Worm (Caenorhabditis elegans) whole organism, L4 larva: ENCODE measurements around the gene cdd-1.

Experiments used
- F10B5.3 ChIP-seq: sonication (generic microtip); optimal IDR thresholded peaks from 2 replicates; lab custom pipeline; 2016; ENCODE audit warnings: mild to moderate bottlenecking, missing genetic modification characterization, missing compliant biosample characterization
- F37D6.2 ChIP-seq: sonication (generic microtip); optimal IDR thresholded peaks from 2 replicates; lab custom pipeline; 2016; ENCODE audit warnings: mild to moderate bottlenecking, missing genetic modification characterization, missing compliant biosample characterization
- F44E2.7 ChIP-seq: fragments of 200-800 bp; sonication (Bioruptor generic); IDR thresholded peaks from 2 replicates; pipeline ENCODE4 v2.1.2; 2022; ENCODE audit warnings: missing genetic modification characterization, missing compliant biosample characterization
- T20F7.1 ChIP-seq: fragments of 200-800 bp; sonication (Bioruptor generic); optimal IDR thresholded peaks from 2 replicates; lab custom pipeline; 2018; ENCODE audit warnings: mild to moderate bottlenecking, missing genetic modification characterization, missing compliant biosample characterization
- ZK337.2 ChIP-seq: fragments of 200-800 bp; sonication (Bioruptor generic); IDR thresholded peaks from 2 replicates; pipeline ENCODE4 v1.3.6; 2022; ENCODE audit warnings: missing genetic modification reagents, missing genetic modification characterization, missing compliant biosample characterization
- ZK546.5 ChIP-seq, 2 experiments: sonication (generic microtip); optimal IDR thresholded peaks; 2 replicates each; lab custom pipeline; 2017; ENCODE audit warnings: missing biosample characterization in 2 of 2, missing genetic modification characterization in 2 of 2
- arid-1 ChIP-seq: fragments of 200-800 bp; sonication (Bioruptor generic); conservative IDR thresholded peaks from 2 replicates; pipeline ENCODE4 v1.3.6; 2022; ENCODE audit warnings: missing genetic modification reagents, missing genetic modification characterization, missing compliant biosample characterization
- ceh-20 ChIP-seq: fragments of 200-800 bp; sonication (Bioruptor generic); IDR thresholded peaks from 2 replicates; pipeline ENCODE4 v1.3.6; 2022; ENCODE audit warnings: missing genetic modification reagents, missing genetic modification characterization, missing compliant biosample characterization
- ceh-28 ChIP-seq: fragments of 150-350 bp; optimal IDR thresholded peaks from 2 replicates; lab custom pipeline; 2014; ENCODE audit warnings: missing biosample characterization, missing genetic modification reagents, missing genetic modification characterization
- ceh-44 ChIP-seq: fragments of 200-800 bp; sonication (Bioruptor generic); IDR thresholded peaks from 2 replicates; pipeline ENCODE4 v1.3.6; 2022; ENCODE audit warnings: missing genetic modification reagents, missing genetic modification characterization, missing compliant biosample characterization
- ces-1 ChIP-seq: fragments of 150-350 bp; sonication (generic microtip); optimal IDR thresholded peaks from 4 replicates; lab custom pipeline; 2014; ENCODE audit warnings: missing biosample characterization, missing genetic modification reagents, missing genetic modification characterization
- ctbp-1 ChIP-seq: fragments of 200-800 bp; sonication (Bioruptor generic); IDR thresholded peaks from 2 replicates; pipeline ENCODE4 v1.3.6; 2022; ENCODE audit warnings: missing genetic modification reagents, missing genetic modification characterization, missing compliant biosample characterization
- daf-12 ChIP-seq: fragments of 150-350 bp; optimal IDR thresholded peaks from 2 replicates; lab custom pipeline; 2014; ENCODE audit warnings: missing biosample characterization, missing genetic modification reagents, missing genetic modification characterization
- daf-16 ChIP-seq, 3 experiments: sonication (generic microtip); optimal IDR thresholded peaks; 2 replicates each; lab custom pipeline; 2016 to 2017; ENCODE audit warnings: missing genetic modification characterization in 3 of 3, missing genetic modification reagents in 3 of 3, mild to moderate bottlenecking in 2 of 3, missing compliant biosample characterization in 2 of 3, missing biosample characterization in 1 of 3, moderate library complexity in 1 of 3
- dmd-6 ChIP-seq: fragments of 200-800 bp; sonication (Bioruptor generic); IDR thresholded peaks from 2 replicates; pipeline ENCODE4 v1.3.6; 2022; ENCODE audit warnings: missing genetic modification reagents, missing genetic modification characterization, missing compliant biosample characterization
- dve-1 ChIP-seq: sonication (generic microtip); optimal IDR thresholded peaks from 2 replicates; lab custom pipeline; 2017; ENCODE audit warnings: antibody characterized with exemption, mild to moderate bottlenecking, missing genetic modification characterization, missing compliant biosample characterization; ENCODE audit not compliant: insufficient read depth
- egl-27 ChIP-seq: sonication (generic microtip); optimal IDR thresholded peaks from 3 replicates; lab custom pipeline; 2017; ENCODE audit warnings: missing biosample characterization, missing genetic modification reagents, missing genetic modification characterization
- egl-43 ChIP-seq: fragments of 200-800 bp; sonication (Bioruptor generic); IDR thresholded peaks from 2 replicates; pipeline ENCODE4 v1.3.6; 2022; ENCODE audit warnings: missing genetic modification reagents, missing genetic modification characterization, missing compliant biosample characterization
- fkh-10 ChIP-seq: fragments of 150-350 bp; optimal IDR thresholded peaks from 2 replicates; lab custom pipeline; 2014; ENCODE audit warnings: missing biosample characterization, missing genetic modification reagents, missing genetic modification characterization
- fos-1 ChIP-seq: fragments of 150-350 bp; optimal IDR thresholded peaks from 2 replicates; lab custom pipeline; 2014; ENCODE audit warnings: missing biosample characterization, missing genetic modification characterization
- hlh-11 ChIP-seq: fragments of 200-800 bp; sonication (Bioruptor generic); optimal IDR thresholded peaks from 2 replicates; lab custom pipeline; 2018; ENCODE audit warnings: mild to moderate bottlenecking, missing genetic modification characterization, missing compliant biosample characterization
- hlh-30 ChIP-seq: sonication (generic microtip); optimal IDR thresholded peaks from 2 replicates; lab custom pipeline; 2017; ENCODE audit warnings: antibody characterized with exemption, mild to moderate bottlenecking, missing genetic modification characterization, missing compliant biosample characterization; ENCODE audit not compliant: insufficient read depth
- lim-7 ChIP-seq: fragments of 200-800 bp; sonication (Bioruptor generic); IDR thresholded peaks from 2 replicates; pipeline ENCODE4 v1.3.6; 2022; ENCODE audit warnings: missing genetic modification characterization, missing compliant biosample characterization
- lin-29 ChIP-seq: fragments of 200-800 bp; sonication (Bioruptor generic); IDR thresholded peaks from 2 replicates; pipeline ENCODE4 v1.3.6; 2022; ENCODE audit warnings: missing genetic modification reagents, missing genetic modification characterization, missing compliant biosample characterization
- lin-39 ChIP-seq: fragments of 150-350 bp; optimal IDR thresholded peaks from 2 replicates; lab custom pipeline; 2014; ENCODE audit warnings: missing biosample characterization, missing genetic modification reagents, missing genetic modification characterization
- lir-3 ChIP-seq: sonication (generic microtip); optimal IDR thresholded peaks from 2 replicates; lab custom pipeline; 2016; ENCODE audit warnings: mild to moderate bottlenecking, missing genetic modification characterization, missing compliant biosample characterization
- lsy-2 ChIP-seq, 2 experiments: fragments of 150-350 bp in 1 of 2; sonication (generic microtip) in 1 of 2; optimal IDR thresholded peaks; 2 replicates each; lab custom pipeline; 2014 to 2017; ENCODE audit warnings: missing biosample characterization in 2 of 2, missing genetic modification characterization in 2 of 2
- madf-9 ChIP-seq: fragments of 200-800 bp; sonication (Bioruptor generic); conservative IDR thresholded peaks from 2 replicates; pipeline ENCODE4 v1.3.6; 2022; ENCODE audit warnings: missing genetic modification reagents, missing genetic modification characterization, missing compliant biosample characterization
- mdt-29 ChIP-seq: fragments of 200-800 bp; sonication (Bioruptor generic); IDR thresholded peaks from 2 replicates; pipeline ENCODE4 v1.3.6; 2022; ENCODE audit warnings: missing genetic modification reagents, missing genetic modification characterization, missing compliant biosample characterization
- mep-1 ChIP-seq: fragments of 150-350 bp; sonication (generic microtip); optimal IDR thresholded peaks from 3 replicates; lab custom pipeline; 2014; ENCODE audit warnings: missing biosample characterization, missing genetic modification characterization
- mes-2 ChIP-seq: sonication (generic microtip); optimal IDR thresholded peaks from 2 replicates; lab custom pipeline; 2016; ENCODE audit warnings: missing genotype, mild to moderate bottlenecking, missing genetic modification characterization, missing compliant biosample characterization; ENCODE audit not compliant: poor library complexity, severe bottlenecking
- nhr-102 ChIP-seq: sonication (generic microtip); optimal IDR thresholded peaks from 2 replicates; lab custom pipeline; 2016; ENCODE audit warnings: mild to moderate bottlenecking, missing genetic modification characterization, moderate library complexity, missing compliant biosample characterization
- nhr-111 ChIP-seq: fragments of 200-800 bp; sonication (Bioruptor generic); optimal IDR thresholded peaks from 2 replicates; lab custom pipeline; 2018; ENCODE audit warnings: mild to moderate bottlenecking, missing genetic modification characterization, missing compliant biosample characterization
- nhr-28 ChIP-seq: fragments of 150-350 bp; optimal IDR thresholded peaks from 2 replicates; lab custom pipeline; 2014; ENCODE audit warnings: missing biosample characterization, missing genetic modification characterization
- nhr-41 ChIP-seq: fragments of 200-800 bp; sonication (Bioruptor generic); IDR thresholded peaks from 2 replicates; pipeline ENCODE4 v1.3.6; 2022; ENCODE audit warnings: missing genetic modification reagents, missing genetic modification characterization, missing compliant biosample characterization
- nhr-76 ChIP-seq: fragments of 150-350 bp; optimal IDR thresholded peaks from 2 replicates; lab custom pipeline; 2014; ENCODE audit warnings: missing biosample characterization, missing genetic modification characterization
- pha-4 ChIP-seq, 2 experiments: fragments of 150-350 bp in 1 of 2; fragments of 200-800 bp in 1 of 2; sonication (Bioruptor generic) in 1 of 2; IDR thresholded peaks in 1 of 2; optimal IDR thresholded peaks in 1 of 2; 2 replicates each; pipeline versions ENCODE4 v1.3.6 to Lab custom; 2014 to 2022; ENCODE audit warnings: missing genetic modification characterization in 2 of 2, missing genetic modification reagents in 2 of 2, missing biosample characterization in 1 of 2, missing compliant biosample characterization in 1 of 2
- pqm-1 ChIP-seq: sonication (generic microtip); optimal IDR thresholded peaks from 2 replicates; lab custom pipeline; 2017; ENCODE audit warnings: missing biosample characterization, missing genetic modification characterization
- rbr-2 ChIP-seq: sonication (generic microtip); optimal IDR thresholded peaks from 2 replicates; lab custom pipeline; 2016; ENCODE audit warnings: missing genotype, missing genetic modification characterization, missing compliant biosample characterization
- saeg-2 ChIP-seq: fragments of 200-800 bp; sonication (Bioruptor generic); IDR thresholded peaks from 2 replicates; pipeline ENCODE4 v1.3.6; 2022; ENCODE audit warnings: missing genetic modification reagents, missing genetic modification characterization, missing compliant biosample characterization
- sdz-12 ChIP-seq: fragments of 200-800 bp; sonication (Bioruptor generic); optimal IDR thresholded peaks from 2 replicates; lab custom pipeline; 2018; ENCODE audit warnings: mild to moderate bottlenecking, missing genetic modification characterization, missing compliant biosample characterization
- set-16 ChIP-seq: fragments of 200-800 bp; sonication (Bioruptor generic); IDR thresholded peaks from 2 replicates; pipeline ENCODE4 v1.3.6; 2022; ENCODE audit warnings: missing genetic modification reagents, missing genetic modification characterization, missing compliant biosample characterization
- spr-1 ChIP-seq: sonication (generic microtip); optimal IDR thresholded peaks from 2 replicates; lab custom pipeline; 2016; ENCODE audit warnings: mild to moderate bottlenecking, missing genetic modification characterization, missing compliant biosample characterization
- unc-130 ChIP-seq: sonication (generic microtip); optimal IDR thresholded peaks from 2 replicates; lab custom pipeline; 2016; ENCODE audit warnings: missing genetic modification reagents, missing genetic modification characterization, missing compliant biosample characterization
- unc-39 ChIP-seq: sonication (generic microtip); optimal IDR thresholded peaks from 2 replicates; lab custom pipeline; 2017; ENCODE audit warnings: missing biosample characterization, missing genetic modification characterization
- unc-62 ChIP-seq, 3 experiments: fragments of 150-350 bp in 1 of 3; sonication (generic microtip); optimal IDR thresholded peaks in 2 of 3; peaks in 1 of 3; 1 replicate in 1 of 3; 2 replicates in 2 of 3; lab custom pipeline; 2014 to 2017; ENCODE audit warnings: missing biosample characterization in 3 of 3, missing genetic modification characterization in 3 of 3, missing genetic modification reagents in 3 of 3, missing genotype in 1 of 3
- zip-2 ChIP-seq: fragments of 150-350 bp; optimal IDR thresholded peaks from 2 replicates; lab custom pipeline; 2014; ENCODE audit warnings: missing biosample characterization, missing genetic modification characterization

The cdd-1 gene

DNA sequence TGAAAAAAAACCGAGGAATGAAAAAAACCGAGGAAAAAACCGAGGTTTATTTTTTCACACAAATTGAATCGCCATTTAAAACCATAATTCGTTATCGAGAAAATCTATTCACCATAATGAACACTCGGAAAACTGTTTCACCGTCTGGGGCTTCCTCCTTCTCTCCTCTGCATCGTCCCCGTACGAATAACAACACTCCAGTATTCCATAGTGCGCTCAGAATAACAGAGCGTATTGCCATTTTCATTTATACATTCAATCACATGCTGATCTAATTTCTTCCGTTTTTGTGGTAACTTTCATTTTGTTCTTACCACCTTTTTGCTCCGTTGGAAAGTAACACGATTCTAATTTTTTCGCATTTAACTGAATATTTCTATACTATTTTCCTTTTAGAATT, 41.4 kb downstream of the cdd-1 start, which contains the start of gene C17H11.2:
Gene C17H11.2 (plus strand): TSS at position 397 of the 400 bp plus-strand sequence.
- TF ChIP-seq nhr-28 (tag; lab: Kevin White, UChicago) (peak; percentile 46), pqm-1 (tag; lab: Kevin White, UChicago) (peak; percentile 5), dve-1 (tag; lab: Kevin White, UChicago) (peak; percentile 46), unc-62 (GFP tag; optimal IDR thresholded peaks at IDR 0.05 in 1 of 2; lab: Kevin White, UChicago) (peak in 1 of 2 experiments; percentile 94), unc-62 (tag; optimal IDR thresholded peaks at IDR 0.05; lab: Kevin White, UChicago) (no peak), F10B5.3 (tag; lab: Kevin White, UChicago) (no peak), fkh-10 (GFP tag; lab: Kevin White, UChicago) (no peak), hlh-11 (peak; percentile 8), sdz-12 (GFP tag; lab: Kevin White, UChicago) (no peak), nhr-76 (tag; lab: Kevin White, UChicago) (no peak), T20F7.1 (GFP tag; lab: Kevin White, UChicago) (peak; percentile 72), daf-16 (GFP tag; optimal IDR thresholded peaks at IDR 0.05; lab: Kevin White, UChicago) (no peak), daf-16 (tag; optimal IDR thresholded peaks at IDR 0.05; lab: Kevin White, UChicago) (peak; percentile 63), egl-27 (tag; lab: Kevin White, UChicago) (no peak), mes-2 (peak; percentile 48), hlh-30 (tag; lab: Kevin White, UChicago) (peak; percentile 66)

DNA sequence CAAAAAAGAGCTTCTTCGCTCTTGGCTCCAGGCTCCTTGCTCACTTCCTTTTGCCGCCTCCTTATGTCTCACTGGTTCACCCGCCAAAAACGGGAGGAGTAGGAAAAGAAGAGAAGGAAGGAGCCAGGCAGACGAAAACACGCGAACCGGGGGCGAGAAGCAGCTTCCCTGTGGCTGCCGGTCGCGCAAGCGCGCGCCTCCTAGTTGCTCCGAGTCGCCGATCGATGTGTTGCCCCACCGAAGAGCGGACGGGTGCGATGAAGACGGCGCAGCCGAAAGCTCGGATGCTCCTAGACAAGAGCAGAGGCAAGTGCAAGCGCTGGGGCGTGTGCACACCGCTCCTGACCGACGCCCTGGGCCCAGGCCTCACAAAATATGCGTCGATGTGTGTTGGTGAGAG, 47.4 kb downstream of the cdd-1 start:
- TF ChIP-seq nhr-41 (no peak), ZK546.5 (tag; optimal IDR thresholded peaks at IDR 0.05; lab: Kevin White, UChicago) (no peak), hlh-30 (tag; lab: Kevin White, UChicago) (peak; percentile 45), lin-39 (tag; lab: Kevin White, UChicago) (no peak), rbr-2 (peak; percentile 82), zip-2 (no peak), pha-4 (GFP tag; IDR thresholded peaks at IDR 0.05; lab: Robert Waterston, UW) (no peak; the same call in 1 of the 2 replicates), pha-4 (tag; optimal IDR thresholded peaks at IDR 0.05; lab: Kevin White, UChicago) (no peak), daf-12 (tag; lab: Kevin White, UChicago) (no peak), ces-1 (no peak), mdt-29 (GFP tag; lab: Robert Waterston, UW) (no peak), ceh-28 (tag; lab: Kevin White, UChicago) (peak; percentile 41), spr-1 (tag; lab: Kevin White, UChicago) (peak; percentile 24), lsy-2 (tag; optimal IDR thresholded peaks at IDR 0.05; lab: Kevin White, UChicago) (peak in 1 of 2 experiments; percentile 15), unc-39 (no peak), nhr-102 (tag; lab: Kevin White, UChicago) (no peak), fos-1 (no peak), set-16 (GFP tag; lab: Robert Waterston, UW) (peak; percentile 99), saeg-2 (0 out of 2 replicates have a peak, but pooled peaks have one; percentile 26), dmd-6 (0 out of 2 replicates have a peak, but pooled peaks have one; percentile 18), lin-29 (GFP tag; lab: Robert Waterston, UW) (0 out of 2 replicates have a peak, but pooled peaks have one; percentile 22), F44E2.7 (GFP tag; lab: Robert Waterston, UW) (no peak), madf-9 (GFP tag; lab: Robert Waterston, UW) (peak; percentile 46; the same call in 1 of the 2 replicates), lim-7 (GFP tag; lab: Robert Waterston, UW) (no peak), unc-130 (GFP tag; lab: Kevin White, UChicago) (no peak), fkh-10 (GFP tag; lab: Kevin White, UChicago) (peak; percentile 25), ZK337.2 (GFP tag; lab: Robert Waterston, UW) (no peak), egl-43 (GFP tag; lab: Robert Waterston, UW) (peak; percentile 87), nhr-111 (GFP tag; lab: Kevin White, UChicago) (no peak), ceh-20 (peak; percentile 58; the same call in 1 of the 2 replicates), ctbp-1 (peak; percentile 74), arid-1 (GFP tag; lab: Robert Waterston, UW) (no peak), lir-3 (peak; percentile 4), ceh-44 (GFP tag; lab: Robert Waterston, UW) (0 out of 2 replicates have a peak, but pooled peaks have one; percentile 15), F37D6.2 (peak; percentile 91), mep-1 (tag; lab: Kevin White, UChicago) (peak; percentile 74), T20F7.1 (GFP tag; lab: Kevin White, UChicago) (no peak)
